Fruit fly (Drosophila melanogaster) whole organism, prepupa: ENCODE measurements around the gene CG7530.

ENCODE experiments used
- Blimp-1 ChIP-seq: fragments of 200-800 bp; sonication (Bioruptor generic); optimal IDR thresholded peaks from 3 replicates; lab custom pipeline; 2017; ENCODE audit warnings: missing biosample characterization, missing genetic modification characterization, mild to moderate bottlenecking, moderate library complexity, missing genetic modification reagents
- CG10631 ChIP-seq: fragments of 200-800 bp; sonication (Bioruptor generic); optimal IDR thresholded peaks from 2 replicates; lab custom pipeline; 2016; ENCODE audit warnings: missing biosample characterization, missing genetic modification characterization
- CG10669 ChIP-seq: fragments of 200-800 bp; sonication (Bioruptor generic); optimal IDR thresholded peaks from 3 replicates; lab custom pipeline; 2018; ENCODE audit warnings: missing biosample characterization, mild to moderate bottlenecking, missing genetic modification characterization, moderate library complexity
- CG15336 ChIP-seq: fragments of 200-800 bp; sonication (Bioruptor generic); IDR thresholded peaks from 2 replicates; pipeline ENCODE4 v1.3.6; 2022; ENCODE audit warnings: missing biosample characterization, missing genetic modification characterization
- CG1621 ChIP-seq: fragments of 200-800 bp; sonication (Bioruptor generic); optimal IDR thresholded peaks from 3 replicates; lab custom pipeline; 2018; ENCODE audit warnings: missing biosample characterization, mild to moderate bottlenecking, missing genetic modification characterization
- CG16779 ChIP-seq: fragments of 200-800 bp; sonication (Bioruptor generic); optimal IDR thresholded peaks from 3 replicates; lab custom pipeline; 2017; ENCODE audit warnings: missing biosample characterization, mild to moderate bottlenecking, missing genetic modification characterization
- CG31627 ChIP-seq: fragments of 200-800 bp; sonication (Bioruptor generic); optimal IDR thresholded peaks from 3 replicates; lab custom pipeline; 2016; ENCODE audit warnings: missing biosample characterization, missing genetic modification characterization
- CG32006 ChIP-seq: fragments of 200-800 bp; sonication (Bioruptor generic); optimal IDR thresholded peaks from 3 replicates; lab custom pipeline; 2017; ENCODE audit warnings: missing biosample characterization, mild to moderate bottlenecking, missing genetic modification characterization
- CG34406 ChIP-seq: fragments of 200-800 bp; sonication (Bioruptor generic); optimal IDR thresholded peaks from 3 replicates; lab custom pipeline; 2016; ENCODE audit warnings: missing biosample characterization, missing genetic modification characterization
- CG3919 ChIP-seq: fragments of 200-800 bp; sonication (Bioruptor generic); optimal IDR thresholded peaks from 3 replicates; lab custom pipeline; 2016; ENCODE audit warnings: missing biosample characterization, missing genetic modification characterization
- CG6163 ChIP-seq: fragments of 200-800 bp; sonication (Bioruptor generic); IDR thresholded peaks from 3 replicates; pipeline ENCODE4 v1.3.6; 2022; ENCODE audit warnings: missing biosample characterization, missing genetic modification characterization
- CG6792 ChIP-seq: fragments of 200-800 bp; sonication (Bioruptor generic); optimal IDR thresholded peaks from 3 replicates; lab custom pipeline; 2016; ENCODE audit warnings: missing biosample characterization, missing genetic modification characterization
- CG6854 ChIP-seq: fragments of 200-800 bp; sonication (Bioruptor generic); optimal IDR thresholded peaks from 2 replicates; lab custom pipeline; 2017; ENCODE audit warnings: missing biosample characterization, mild to moderate bottlenecking, missing genetic modification characterization
- CG8119 ChIP-seq: fragments of 200-800 bp; sonication (Bioruptor generic); IDR thresholded peaks from 3 replicates; pipeline ENCODE4 v1.3.6; 2022; ENCODE audit warnings: missing biosample characterization, missing genetic modification characterization
- CG8319 ChIP-seq: fragments of 200-800 bp; sonication (Bioruptor generic); optimal IDR thresholded peaks from 3 replicates; lab custom pipeline; 2016; ENCODE audit warnings: missing biosample characterization, missing genetic modification characterization
- CG9139 ChIP-seq: fragments of 200-800 bp; sonication (Bioruptor generic); optimal IDR thresholded peaks from 3 replicates; lab custom pipeline; 2017; ENCODE audit warnings: missing biosample characterization, mild to moderate bottlenecking, missing genetic modification characterization
- Eip75B ChIP-seq: fragments of 200-800 bp; sonication (Bioruptor generic); optimal IDR thresholded peaks from 3 replicates; lab custom pipeline; 2016; ENCODE audit warnings: missing biosample characterization, missing genetic modification characterization
- Eip78C ChIP-seq: fragments of 200-800 bp; sonication (Bioruptor generic); peaks from one replicate; lab custom pipeline; 2016; ENCODE audit warnings: missing biosample characterization, missing genetic modification characterization
- Eip93F ChIP-seq: fragments of 200-800 bp; sonication (Bioruptor generic); optimal IDR thresholded peaks from 2 replicates; lab custom pipeline; 2016; ENCODE audit warnings: missing biosample characterization, mild to moderate bottlenecking, missing genetic modification characterization
- Ets21C ChIP-seq: fragments of 200-800 bp; sonication (Bioruptor generic); optimal IDR thresholded peaks from 3 replicates; lab custom pipeline; 2016; ENCODE audit warnings: missing biosample characterization, missing genetic modification characterization
- Ets96B ChIP-seq: fragments of 200-800 bp; optimal IDR thresholded peaks from 2 replicates; lab custom pipeline; 2019; ENCODE audit warnings: missing biosample characterization, mild to moderate bottlenecking, missing genetic modification characterization, moderate library complexity
- Gug ChIP-seq: fragments of 200-800 bp; sonication (Bioruptor generic); IDR thresholded peaks from 2 replicates; pipeline ENCODE4 v1.3.6; 2022; ENCODE audit warnings: missing biosample characterization, missing genetic modification characterization
- Hr38 ChIP-seq: sonication (Bioruptor generic); optimal IDR thresholded peaks from 2 replicates; lab custom pipeline; 2016; ENCODE audit warnings: missing biosample characterization, missing genetic modification characterization
- Hr39 ChIP-seq: fragments of 200-800 bp; sonication (Bioruptor generic); optimal IDR thresholded peaks from 2 replicates; lab custom pipeline; 2016; ENCODE audit warnings: missing biosample characterization, missing genetic modification characterization
- Hr4 ChIP-seq: fragments of 200-800 bp; sonication (Bioruptor generic); optimal IDR thresholded peaks from 3 replicates; lab custom pipeline; 2016; ENCODE audit warnings: missing biosample characterization, missing genetic modification characterization
- Met ChIP-seq: fragments of 200-800 bp; sonication (Bioruptor generic); optimal IDR thresholded peaks from 3 replicates; lab custom pipeline; 2016; ENCODE audit warnings: missing biosample characterization, missing genetic modification characterization
- OdsH ChIP-seq: fragments of 200-800 bp; sonication (Bioruptor generic); optimal IDR thresholded peaks from 3 replicates; lab custom pipeline; 2016; ENCODE audit warnings: missing biosample characterization, missing genetic modification characterization
- Smox ChIP-seq: fragments of 200-800 bp; sonication (Bioruptor generic); optimal IDR thresholded peaks from 3 replicates; lab custom pipeline; 2016; ENCODE audit warnings: missing biosample characterization, missing genetic modification characterization
- Sox102F ChIP-seq: fragments of 200-800 bp; sonication (Bioruptor generic); optimal IDR thresholded peaks from 2 replicates; lab custom pipeline; 2016; ENCODE audit warnings: missing biosample characterization, mild to moderate bottlenecking, missing genetic modification characterization
- achi ChIP-seq: fragments of 200-800 bp; sonication (Bioruptor generic); optimal IDR thresholded peaks from 3 replicates; lab custom pipeline; 2016; ENCODE audit warnings: missing biosample characterization, missing genetic modification characterization
- acj6 ChIP-seq: fragments of 200-800 bp; sonication (Bioruptor generic); optimal IDR thresholded peaks from 3 replicates; lab custom pipeline; 2016; ENCODE audit warnings: missing biosample characterization, missing genetic modification characterization
- cyc ChIP-seq: fragments of 200-800 bp; sonication (Bioruptor generic); optimal IDR thresholded peaks from 3 replicates; lab custom pipeline; 2016; ENCODE audit warnings: missing biosample characterization, missing genetic modification characterization
- dac ChIP-seq: fragments of 200-800 bp; sonication (Bioruptor generic); optimal IDR thresholded peaks from 2 replicates; lab custom pipeline; 2017; ENCODE audit warnings: missing biosample characterization, mild to moderate bottlenecking, missing genetic modification characterization
- dsx ChIP-seq: fragments of 200-800 bp; optimal IDR thresholded peaks from 3 replicates; lab custom pipeline; 2019; ENCODE audit warnings: missing biosample characterization, mild to moderate bottlenecking, missing genetic modification characterization, moderate library complexity; ENCODE audit not compliant: poor library complexity, severe bottlenecking
- eg ChIP-seq: fragments of 200-800 bp; sonication (Bioruptor generic); IDR thresholded peaks from 3 replicates; pipeline ENCODE4 v1.3.6; 2022; ENCODE audit warnings: missing biosample characterization, missing genetic modification characterization
- fkh ChIP-seq: fragments of 200-800 bp; sonication (Bioruptor generic); optimal IDR thresholded peaks from 3 replicates; lab custom pipeline; 2017; ENCODE audit warnings: missing biosample characterization, mild to moderate bottlenecking, missing genetic modification characterization, moderate library complexity
- lz ChIP-seq: fragments of 200-800 bp; sonication (Bioruptor generic); optimal IDR thresholded peaks from 3 replicates; lab custom pipeline; 2016; ENCODE audit warnings: missing biosample characterization, missing genetic modification characterization
- net ChIP-seq: fragments of 200-800 bp; sonication (Bioruptor generic); optimal IDR thresholded peaks from 3 replicates; lab custom pipeline; 2016; ENCODE audit warnings: missing biosample characterization, missing genetic modification characterization
- salr ChIP-seq, 2 experiments: fragments of 200-800 bp; sonication (Bioruptor generic); optimal IDR thresholded peaks; 3 replicates each; lab custom pipeline; 2016 to 2018; ENCODE audit warnings: missing biosample characterization in 2 of 2, missing genetic modification characterization in 2 of 2, mild to moderate bottlenecking in 1 of 2
- spab ChIP-seq: fragments of 200-800 bp; sonication (Bioruptor generic); optimal IDR thresholded peaks from 2 replicates; lab custom pipeline; 2017; ENCODE audit warnings: missing biosample characterization, mild to moderate bottlenecking, missing genetic modification characterization, missing genetic modification reagents
- ss ChIP-seq, 2 experiments: fragments of 200-800 bp; sonication (Bioruptor generic); optimal IDR thresholded peaks; 2 replicates in 1 of 2; 3 replicates in 1 of 2; lab custom pipeline; 2017 to 2018; ENCODE audit warnings: mild to moderate bottlenecking in 2 of 2, missing biosample characterization in 2 of 2, missing genetic modification characterization in 2 of 2, moderate library complexity in 1 of 2
- svp ChIP-seq: fragments of 200-800 bp; sonication (Bioruptor generic); peaks from one replicate; lab custom pipeline; 2016; ENCODE audit warnings: missing biosample characterization, missing genetic modification characterization
- topi ChIP-seq: fragments of 200-800 bp; sonication (Bioruptor generic); optimal IDR thresholded peaks from 3 replicates; lab custom pipeline; 2016; ENCODE audit warnings: missing biosample characterization, missing genetic modification characterization
- vri ChIP-seq: fragments of 200-800 bp; sonication (Bioruptor generic); optimal IDR thresholded peaks from 3 replicates; lab custom pipeline; 2016; ENCODE audit warnings: missing biosample characterization, mild to moderate bottlenecking, missing genetic modification characterization

CG7530 gene

dm6 chr3R:14696949-14697513 lies 34.3 kb downstream of the CG7530 start, which contains the start of gene Meltrin (continued):
- TF ChIP-seq CG34406 (GFP tag; lab: Kevin White, UChicago): no peak
- no peak for TF ChIP-seq CG15336 (GFP tag; lab: Robert Waterston, UW)
- peak; percentile 62 for TF ChIP-seq CG3919 (GFP tag; lab: Kevin White, UChicago)
- peak; percentile 18 for TF ChIP-seq Hr39
- TF ChIP-seq Met (GFP tag; lab: Kevin White, UChicago): peak; percentile 12
- TF ChIP-seq topi (GFP tag; lab: Kevin White, UChicago): peak; percentile 35
- TF ChIP-seq Smox (GFP tag; lab: Kevin White, UChicago): peak; percentile 23
- no peak for TF ChIP-seq achi (GFP tag; lab: Kevin White, UChicago)
- no peak for TF ChIP-seq Gug (GFP tag; lab: Robert Waterston, UW)
- TF ChIP-seq CG16779 (tag; lab: Kevin White, UChicago): peak; percentile 34
- no peak for TF ChIP-seq Hr38 (GFP tag; lab: Kevin White, UChicago)
- no peak for TF ChIP-seq Eip93F (GFP tag; lab: Kevin White, UChicago)
- no peak for TF ChIP-seq Ets96B
- TF ChIP-seq cyc (GFP tag; lab: Kevin White, UChicago): peak; percentile 13
- TF ChIP-seq CG6792 (GFP tag; lab: Kevin White, UChicago): no peak

dm6 chr3R:14695665-14696064 lies 35.6 kb downstream of the CG7530 start:
- TF ChIP-seq Hr4: peak; percentile 10
- peak; percentile 30 for TF ChIP-seq CG32006 (GFP tag; lab: Kevin White, UChicago)
- TF ChIP-seq Eip78C (GFP tag; lab: Kevin White, UChicago): peak; percentile 50
- peak; percentile 12 for TF ChIP-seq achi (GFP tag; lab: Kevin White, UChicago)
- no peak for TF ChIP-seq CG31627 (GFP tag; lab: Kevin White, UChicago)

dm6 chr3R:14695054-14695453 lies 36.3 kb downstream of the CG7530 start:
- no peak for TF ChIP-seq dsx
- TF ChIP-seq CG6854 (GFP tag; lab: Kevin White, UChicago): no peak
- TF ChIP-seq Eip75B (GFP tag; lab: Kevin White, UChicago): no peak
- TF ChIP-seq salr (GFP tag; optimal IDR thresholded peaks at IDR 0.05; lab: Kevin White, UChicago): no peak
- TF ChIP-seq Eip93F (GFP tag; lab: Kevin White, UChicago): no peak
- TF ChIP-seq Sox102F: no peak
- no peak for TF ChIP-seq spab (GFP tag; lab: Kevin White, UChicago)

dm6 chr3R:14694583-14694982 lies 36.7 kb downstream of the CG7530 start:
- TF ChIP-seq Sox102F (no peak), Ets21C (GFP tag; lab: Kevin White, UChicago) (no peak), vri (GFP tag; lab: Kevin White, UChicago) (no peak), Hr4 (no peak), CG16779 (tag; lab: Kevin White, UChicago) (no peak), CG10669 (GFP tag; lab: Kevin White, UChicago) (no peak), CG6854 (GFP tag; lab: Kevin White, UChicago) (no peak), acj6 (GFP tag; lab: Kevin White, UChicago) (no peak), Ets96B (no peak), CG32006 (GFP tag; lab: Kevin White, UChicago) (no peak), salr (GFP tag; optimal IDR thresholded peaks at IDR 0.05; lab: Kevin White, UChicago) (no peak), lz (GFP tag; lab: Kevin White, UChicago) (no peak), CG10631 (no peak), CG8319 (GFP tag; lab: Kevin White, UChicago) (no peak), CG9139 (GFP tag; lab: Kevin White, UChicago) (no peak), Hr39 (no peak), CG8119 (GFP tag; lab: Robert Waterston, UW) (no peak), dac (GFP tag; lab: Kevin White, UChicago) (no peak), CG1621 (tag; lab: Kevin White, UChicago) (no peak), eg (GFP tag; lab: Robert Waterston, UW) (no peak), net (GFP tag; lab: Kevin White, UChicago) (no peak), CG34406 (GFP tag; lab: Kevin White, UChicago) (no peak), OdsH (GFP tag; lab: Kevin White, UChicago) (no peak), CG6792 (GFP tag; lab: Kevin White, UChicago) (no peak), ss (GFP tag; optimal IDR thresholded peaks at IDR 0.05; lab: Kevin White, UChicago) (no peak), Eip93F (GFP tag; lab: Kevin White, UChicago) (no peak), Blimp-1 (GFP tag; lab: Kevin White, UChicago) (peak; percentile 77), CG31627 (GFP tag; lab: Kevin White, UChicago) (no peak), svp (GFP tag; lab: Kevin White, UChicago) (peak; percentile 69), topi (GFP tag; lab: Kevin White, UChicago) (peak; percentile 5), CG6163 (GFP tag; lab: Robert Waterston, UW) (peak; percentile 52; the same call in 1 of the 3 replicates), Eip78C (GFP tag; lab: Kevin White, UChicago) (peak; percentile 72), fkh (no peak)
